Worm (Caenorhabditis elegans): Measurements from ENCODE around the gene fbxb-88.

DNA sequence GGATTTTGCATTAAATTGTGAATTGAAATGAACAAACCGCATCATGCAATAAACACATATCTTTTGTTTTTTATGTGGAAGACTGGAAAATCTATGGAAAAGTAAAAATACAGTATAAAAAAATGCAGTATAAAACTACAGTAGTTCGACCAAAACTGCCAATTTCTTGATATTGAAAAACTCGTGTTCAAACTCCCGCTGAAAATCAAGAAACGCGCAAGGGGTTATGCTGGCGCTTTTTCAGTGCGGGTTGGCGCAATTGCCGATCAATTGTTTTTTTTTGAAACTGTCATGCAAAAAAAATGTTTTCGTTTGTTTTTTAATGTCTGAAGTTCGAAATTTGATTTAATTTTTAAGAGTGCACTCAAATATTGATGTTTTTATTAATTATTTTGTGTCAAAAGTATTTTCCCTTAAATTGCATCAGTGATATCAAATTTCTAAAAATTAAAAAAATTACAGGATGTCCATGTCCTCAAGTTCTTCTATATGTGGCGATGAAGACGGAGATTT lies 24.0 kb upstream of the fbxb-88 start, which contains the start of gene dnj-9:
- peak; percentile 83 for TF ChIP-seq ceh-34 (tag; optimal IDR thresholded peaks at IDR 0.05)
- TF ChIP-seq ama-1 (optimal IDR thresholded peaks at IDR 0.05): no peak
- TF ChIP-seq unc-86 (tag; optimal IDR thresholded peaks at IDR 0.05): peak; percentile 68
- TF ChIP-seq mec-3 (tag; optimal IDR thresholded peaks at IDR 0.05; ENCODE audit: borderline replicate concordance): no peak
- no peak for TF ChIP-seq nhr-11 (tag; optimal IDR thresholded peaks at IDR 0.05)
- no peak for TF ChIP-seq pag-3 (tag; optimal IDR thresholded peaks at IDR 0.05; ENCODE audit: borderline replicate concordance)

All from whole organism, late embryonic.